Fruit fly (Drosophila melanogaster): Measurements from ENCODE around the gene Syt14.

- TF ChIP-seq EcR (GFP tag; optimal IDR thresholded peaks at IDR 0.05) (no peak), Dll (optimal IDR thresholded peaks at IDR 0.05) (no peak)
Measured at dm6 chr3R:4334798-4335197, 15.9 kb upstream of the Syt14 start, which contains the start of gene CG14645.
